Fruit fly (Drosophila melanogaster): Measurements from ENCODE around the gene Sys1.

dm6 chr3R:8616149-8616548 is 36.5 kb upstream of the Sys1 start:
- TF ChIP-seq h (optimal IDR thresholded peaks at IDR 0.05), result no peak
- no peak for TF ChIP-seq psq (optimal IDR thresholded peaks at IDR 0.05)
- TF ChIP-seq Sin3A (optimal IDR thresholded peaks at IDR 0.05), result no peak
- no peak for TF ChIP-seq insv (optimal IDR thresholded peaks at IDR 0.05)
